Worm (Caenorhabditis elegans) whole organism, mixed stage, embryonic: Measurements from ENCODE around the gene let-716.

Experiments used
- M03D4.4 ChIP-seq: sonication (generic microtip); optimal IDR thresholded peaks from 2 replicates; lab custom pipeline; 2017; ENCODE audit warnings: mild to moderate bottlenecking, missing genetic modification characterization, missing compliant biosample characterization
- bed-3 ChIP-seq: fragments of 200-800 bp; sonication (Bioruptor generic); optimal IDR thresholded peaks from 3 replicates; lab custom pipeline; 2018; ENCODE audit warnings: mild to moderate bottlenecking, missing genetic modification characterization, moderate library complexity, missing compliant biosample characterization
- blmp-1 ChIP-seq: fragments of 150-350 bp; optimal IDR thresholded peaks from 2 replicates; lab custom pipeline; 2014; ENCODE audit warnings: missing biosample characterization, missing genetic modification characterization
- ceh-39 ChIP-seq: fragments of 150-350 bp; optimal IDR thresholded peaks from 2 replicates; lab custom pipeline; 2014; ENCODE audit warnings: missing biosample characterization, missing genetic modification characterization
- ceh-43 ChIP-seq: fragments of 200-800 bp; sonication (Bioruptor generic); optimal IDR thresholded peaks from 2 replicates; lab custom pipeline; 2018; ENCODE audit warnings: mild to moderate bottlenecking, missing genetic modification characterization, moderate library complexity, missing compliant biosample characterization
- ceh-83 ChIP-seq: fragments of 200-800 bp; sonication (Bioruptor generic); optimal IDR thresholded peaks from 2 replicates; lab custom pipeline; 2018; ENCODE audit warnings: mild to moderate bottlenecking, missing genetic modification characterization, missing compliant biosample characterization
- ces-1 ChIP-seq: fragments of 150-350 bp; optimal IDR thresholded peaks from 2 replicates; lab custom pipeline; 2014; ENCODE audit warnings: missing biosample characterization, missing genetic modification reagents, missing genetic modification characterization
- drap-1 ChIP-seq: fragments of 200-800 bp; sonication (Bioruptor generic); optimal IDR thresholded peaks from 3 replicates; lab custom pipeline; 2018; ENCODE audit warnings: mild to moderate bottlenecking, missing genetic modification characterization, missing compliant biosample characterization
- elt-3 ChIP-seq: fragments of 150-350 bp; optimal IDR thresholded peaks from 2 replicates; lab custom pipeline; 2014; ENCODE audit warnings: missing biosample characterization, missing genetic modification characterization
- flh-1 ChIP-seq: fragments of 200-800 bp; sonication (Bioruptor generic); optimal IDR thresholded peaks from 2 replicates; lab custom pipeline; 2018; ENCODE audit warnings: mild to moderate bottlenecking, missing genetic modification characterization, moderate library complexity, missing compliant biosample characterization
- ham-2 ChIP-seq: fragments of 200-800 bp; sonication (Bioruptor generic); optimal IDR thresholded peaks from 2 replicates; lab custom pipeline; 2018; ENCODE audit warnings: mild to moderate bottlenecking, missing genetic modification characterization, missing compliant biosample characterization
- lin-13 ChIP-seq: fragments of 150-350 bp; optimal IDR thresholded peaks from 2 replicates; lab custom pipeline; 2014; ENCODE audit warnings: missing biosample characterization, missing genetic modification characterization
- lin-32 ChIP-seq: fragments of 200-800 bp; sonication (Bioruptor generic); optimal IDR thresholded peaks from 2 replicates; lab custom pipeline; 2018; ENCODE audit warnings: mild to moderate bottlenecking, missing genetic modification characterization, missing compliant biosample characterization
- lsy-2 ChIP-seq: fragments of 150-350 bp; optimal IDR thresholded peaks from 2 replicates; lab custom pipeline; 2014; ENCODE audit warnings: missing biosample characterization, missing genetic modification characterization
- mab-5 ChIP-seq: fragments of 150-350 bp; optimal IDR thresholded peaks from 2 replicates; lab custom pipeline; 2014; ENCODE audit warnings: missing biosample characterization, missing genetic modification characterization
- mep-1 ChIP-seq: fragments of 150-350 bp; optimal IDR thresholded peaks from 2 replicates; lab custom pipeline; 2017; ENCODE audit warnings: missing biosample characterization, missing genetic modification reagents, missing genetic modification characterization, inconsistent platforms
- mls-2 ChIP-seq: sonication (generic microtip); optimal IDR thresholded peaks from 2 replicates; lab custom pipeline; 2016; ENCODE audit warnings: mild to moderate bottlenecking, missing genetic modification characterization, moderate library complexity, missing compliant biosample characterization
- nhr-2 ChIP-seq: fragments of 150-350 bp; optimal IDR thresholded peaks from 2 replicates; lab custom pipeline; 2014; ENCODE audit warnings: missing biosample characterization, missing genetic modification characterization
- nhr-237 ChIP-seq: fragments of 150-350 bp; optimal IDR thresholded peaks from 2 replicates; lab custom pipeline; 2014; ENCODE audit warnings: missing biosample characterization, missing genetic modification characterization
- nhr-28 ChIP-seq: fragments of 150-350 bp; optimal IDR thresholded peaks from 2 replicates; lab custom pipeline; 2014; ENCODE audit warnings: missing biosample characterization, missing genetic modification characterization
- nhr-76 ChIP-seq: sonication (generic microtip); optimal IDR thresholded peaks from 2 replicates; lab custom pipeline; 2017; ENCODE audit warnings: missing biosample characterization, missing genetic modification characterization
- pha-4 ChIP-seq: fragments of 150-350 bp; optimal IDR thresholded peaks from 2 replicates; lab custom pipeline; 2018; ENCODE audit warnings: missing biosample characterization, missing genetic modification reagents, missing genetic modification characterization
- sem-2 ChIP-seq: fragments of 200-800 bp; sonication (Bioruptor generic); optimal IDR thresholded peaks from 2 replicates; lab custom pipeline; 2018; ENCODE audit warnings: mild to moderate bottlenecking, missing genetic modification characterization, missing compliant biosample characterization
- snpc-4 ChIP-seq: fragments of 150-350 bp; optimal IDR thresholded peaks from 2 replicates; lab custom pipeline; 2014; ENCODE audit warnings: missing biosample characterization, missing genetic modification characterization
- sptf-1 ChIP-seq: sonication (generic microtip); optimal IDR thresholded peaks from 2 replicates; lab custom pipeline; 2017; ENCODE audit warnings: mild to moderate bottlenecking, missing genetic modification characterization, moderate library complexity, missing compliant biosample characterization
- tbx-8 ChIP-seq: fragments of 200-800 bp; sonication (Bioruptor generic); optimal IDR thresholded peaks from 2 replicates; lab custom pipeline; 2018; ENCODE audit warnings: mild to moderate bottlenecking, missing genetic modification characterization, moderate library complexity, missing compliant biosample characterization
- unc-39 ChIP-seq: fragments of 150-350 bp; optimal IDR thresholded peaks from 2 replicates; lab custom pipeline; 2014; ENCODE audit warnings: missing biosample characterization, missing genetic modification characterization
- unc-62 ChIP-seq: fragments of 150-350 bp; optimal IDR thresholded peaks from 2 replicates; lab custom pipeline; 2014; ENCODE audit warnings: missing biosample characterization, missing genetic modification reagents, missing genetic modification characterization
- zip-8 ChIP-seq: fragments of 150-350 bp; optimal IDR thresholded peaks from 2 replicates; lab custom pipeline; 2014; ENCODE audit warnings: missing biosample characterization, missing genetic modification characterization
- ztf-11 ChIP-seq: fragments of 150-350 bp; optimal IDR thresholded peaks from 2 replicates; lab custom pipeline; 2014; ENCODE audit warnings: missing biosample characterization, missing genetic modification characterization

The let-716 gene

DNA sequence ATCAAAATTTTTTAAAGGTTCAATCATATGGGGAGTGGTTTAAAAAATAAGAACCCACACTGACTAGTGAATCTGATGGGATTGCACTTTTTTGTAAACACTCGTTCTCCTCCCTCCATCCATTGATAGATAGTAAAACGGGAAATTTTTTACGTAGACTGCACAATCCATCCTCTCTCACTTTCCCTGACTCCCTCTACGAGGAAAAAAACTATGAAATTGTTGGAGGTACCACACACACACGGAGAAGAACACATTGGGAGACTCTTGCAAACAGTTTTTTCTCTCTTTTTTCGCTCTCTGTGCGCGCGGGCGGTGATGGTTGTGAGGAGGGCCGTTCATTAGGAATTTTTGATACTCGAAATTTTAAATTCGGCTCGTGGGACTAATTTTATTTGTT lies 28.0 kb upstream of the let-716 start:
- TF ChIP-seq nhr-28 (tag; lab: Kevin White, UChicago), result no peak
- TF ChIP-seq ceh-43 (GFP tag; lab: Kevin White, UChicago), result no peak
- TF ChIP-seq mep-1 (tag; lab: Kevin White, UChicago), result no peak
- TF ChIP-seq ceh-83 (GFP tag; lab: Kevin White, UChicago), result no peak
- no peak for TF ChIP-seq snpc-4 (tag; lab: Kevin White, UChicago)
- TF ChIP-seq ces-1 (GFP tag; lab: Kevin White, UChicago), result no peak
- TF ChIP-seq lsy-2 (tag; lab: Kevin White, UChicago), result no peak

DNA sequence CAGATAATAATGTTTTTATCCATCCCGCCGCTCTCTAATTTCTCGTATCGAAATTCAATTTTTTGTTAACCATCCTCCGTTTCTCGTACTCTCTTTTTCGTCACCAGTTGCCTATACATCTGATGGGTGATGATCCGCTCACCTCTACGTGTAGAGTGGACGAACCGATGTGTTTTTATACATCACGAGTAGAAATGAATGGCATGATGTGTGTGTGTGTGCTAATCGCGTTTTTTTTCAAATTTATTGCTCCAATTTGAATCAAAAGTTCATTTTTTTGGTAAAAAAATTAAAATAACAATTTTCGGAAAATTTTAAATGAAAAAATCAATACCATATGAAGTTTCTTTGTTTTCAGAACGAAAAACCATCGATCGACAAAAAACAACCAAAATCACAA lies 27.3 kb upstream of the let-716 start:
- TF ChIP-seq ham-2 (GFP tag; lab: Kevin White, UChicago), result no peak
- no peak for TF ChIP-seq snpc-4 (tag; lab: Kevin White, UChicago)
- no peak for TF ChIP-seq ceh-39 (tag; lab: Kevin White, UChicago)
- TF ChIP-seq pha-4, result no peak
- no peak for TF ChIP-seq ztf-11 (tag; lab: Kevin White, UChicago)
- no peak for TF ChIP-seq elt-3 (tag; lab: Kevin White, UChicago)
- no peak for TF ChIP-seq nhr-237
- no peak for TF ChIP-seq nhr-76 (tag; lab: Kevin White, UChicago)
- TF ChIP-seq mab-5, result no peak

DNA sequence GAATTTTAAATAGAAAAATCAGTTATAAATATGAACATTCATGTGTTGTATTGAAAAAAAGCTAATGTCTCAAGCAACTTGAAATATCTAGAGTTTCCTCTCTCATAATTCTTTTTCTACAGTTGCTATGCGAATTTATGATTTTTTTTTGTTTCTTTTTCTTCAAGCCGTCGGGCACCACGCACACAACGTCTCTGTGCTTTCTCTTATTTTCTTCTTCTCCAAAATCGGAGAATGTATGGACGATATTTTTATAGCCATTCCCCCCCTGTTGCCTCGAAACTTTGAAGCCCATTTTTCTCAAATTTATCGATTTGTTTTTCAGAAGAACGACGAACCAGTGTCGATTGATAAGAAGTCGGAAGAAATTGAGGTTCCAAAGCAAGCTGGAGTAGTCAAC lies 26.6 kb upstream of the let-716 start:
- no peak for TF ChIP-seq unc-39 (tag; lab: Kevin White, UChicago)

DNA sequence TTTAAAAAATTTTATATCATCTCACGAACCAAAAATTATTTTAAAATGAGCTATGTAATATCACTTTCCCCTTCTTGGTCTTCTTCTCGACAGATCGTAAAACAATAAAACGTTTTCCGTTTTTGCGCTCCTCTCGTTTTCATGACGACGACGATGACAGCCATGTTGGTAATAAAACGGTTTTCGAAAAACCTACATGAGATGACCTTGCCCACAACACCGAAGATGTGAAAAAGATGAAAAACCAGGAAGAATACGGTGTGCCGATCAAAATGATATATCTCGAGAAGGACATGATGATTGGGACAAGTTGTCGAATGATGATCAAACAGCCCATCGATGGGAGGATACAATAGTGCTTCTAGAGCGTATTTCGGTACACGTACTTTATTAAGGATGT lies 24.6 kb upstream of the let-716 start:
- TF ChIP-seq lin-32 (no peak), elt-3 (tag; lab: Kevin White, UChicago) (no peak), unc-62 (GFP tag; lab: Kevin White, UChicago) (no peak), ceh-39 (tag; lab: Kevin White, UChicago) (no peak), ham-2 (GFP tag; lab: Kevin White, UChicago) (no peak), flh-1 (GFP tag; lab: Kevin White, UChicago) (no peak), zip-8 (no peak), nhr-2 (tag; lab: Kevin White, UChicago) (no peak), mep-1 (tag; lab: Kevin White, UChicago) (no peak), nhr-237 (no peak), lin-13 (tag; lab: Kevin White, UChicago) (no peak), nhr-76 (tag; lab: Kevin White, UChicago) (no peak), M03D4.4 (tag; lab: Kevin White, UChicago) (no peak), drap-1 (GFP tag; lab: Kevin White, UChicago) (no peak), bed-3 (GFP tag; lab: Kevin White, UChicago) (no peak)

DNA sequence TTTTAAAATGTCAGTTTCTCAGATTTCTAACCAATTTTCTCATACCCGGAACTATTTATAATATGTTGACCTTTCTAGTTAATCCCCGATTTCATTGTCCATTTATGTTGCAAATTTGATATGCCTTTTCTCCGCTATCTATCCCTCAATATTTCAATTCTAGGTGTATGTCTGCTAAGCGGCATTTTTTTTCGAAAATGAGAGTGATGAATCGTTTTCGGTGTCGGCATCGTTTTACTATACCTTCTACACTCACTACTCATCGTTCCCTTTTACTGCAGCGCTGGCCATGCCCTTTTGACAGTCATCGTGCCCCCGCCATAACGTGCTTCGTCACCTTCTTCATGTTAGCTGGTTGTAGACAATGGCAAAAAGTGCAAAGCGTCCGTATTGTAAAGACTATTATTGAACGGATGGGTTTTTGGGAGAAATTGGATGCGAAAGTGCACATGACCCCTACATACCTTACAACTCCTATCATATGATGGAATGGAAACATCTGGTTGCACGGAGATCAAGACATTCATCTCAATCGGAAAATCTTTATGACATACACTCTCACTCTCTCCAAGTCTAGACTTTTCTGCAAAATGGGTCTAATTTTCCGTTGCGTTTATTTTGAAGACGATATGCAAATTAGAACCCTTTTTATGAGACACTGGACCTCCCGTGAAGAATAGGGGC lies 24.0 kb upstream of the let-716 start:
- TF ChIP-seq ztf-11 (tag; lab: Kevin White, UChicago) (no peak), flh-1 (GFP tag; lab: Kevin White, UChicago) (no peak), tbx-8 (GFP tag; lab: Kevin White, UChicago) (no peak), snpc-4 (tag; lab: Kevin White, UChicago) (no peak), ces-1 (GFP tag; lab: Kevin White, UChicago) (no peak), elt-3 (tag; lab: Kevin White, UChicago) (no peak), nhr-76 (tag; lab: Kevin White, UChicago) (no peak), sem-2 (no peak), ham-2 (GFP tag; lab: Kevin White, UChicago) (no peak), bed-3 (GFP tag; lab: Kevin White, UChicago) (no peak), nhr-237 (no peak), mab-5 (no peak), sptf-1 (no peak)

DNA sequence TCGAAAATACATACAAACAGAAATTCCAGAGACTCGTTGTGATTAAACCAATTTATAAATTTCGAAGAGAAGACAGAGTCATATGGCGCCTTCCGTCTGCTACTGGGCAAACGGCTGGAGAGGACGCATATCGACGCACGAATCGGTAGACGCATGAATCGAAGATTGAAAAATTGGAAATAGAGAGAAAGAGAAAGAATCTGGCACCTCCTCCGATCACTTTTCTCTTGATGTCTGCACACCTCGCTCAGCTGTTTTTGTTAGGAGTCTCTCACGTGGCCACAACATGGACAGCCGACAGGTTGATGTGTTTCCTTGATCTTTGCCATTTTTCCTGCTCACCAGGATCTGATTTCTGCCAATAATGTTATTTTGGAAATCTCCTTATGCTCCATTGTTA lies 23.2 kb upstream of the let-716 start:
- TF ChIP-seq sem-2 (no peak), mep-1 (tag; lab: Kevin White, UChicago) (no peak), zip-8 (no peak), nhr-237 (no peak), blmp-1 (no peak), mls-2 (tag; lab: Kevin White, UChicago) (no peak), nhr-76 (tag; lab: Kevin White, UChicago) (no peak), elt-3 (tag; lab: Kevin White, UChicago) (no peak), ham-2 (GFP tag; lab: Kevin White, UChicago) (no peak), nhr-2 (tag; lab: Kevin White, UChicago) (no peak), sptf-1 (no peak)
